Fruit fly (Drosophila melanogaster) whole organism, prepupa: ENCODE results near the gene Reph.
A peak's percentile ranks its signal among the peaks of the same experiment; 100 is the strongest.

ENCODE experiments used
- CG10631 ChIP-seq: fragments of 200-800 bp; sonication (Bioruptor generic); optimal IDR thresholded peaks from 2 replicates; lab custom pipeline; 2016; ENCODE audit warnings: missing biosample characterization, missing genetic modification characterization
- CG10669 ChIP-seq: fragments of 200-800 bp; sonication (Bioruptor generic); optimal IDR thresholded peaks from 3 replicates; lab custom pipeline; 2018; ENCODE audit warnings: missing biosample characterization, mild to moderate bottlenecking, missing genetic modification characterization, moderate library complexity
- CG11294 ChIP-seq: fragments of 200-800 bp; sonication (Bioruptor generic); IDR thresholded peaks from 2 replicates; pipeline ENCODE4 v1.3.6; 2022; ENCODE audit warnings: missing biosample characterization, missing genetic modification characterization
- CG11762 ChIP-seq: fragments of 200-800 bp; sonication (Bioruptor generic); optimal IDR thresholded peaks from 3 replicates; lab custom pipeline; 2016; ENCODE audit warnings: missing biosample characterization, missing genetic modification characterization; ENCODE audit not compliant: insufficient read depth
- CG15336 ChIP-seq: fragments of 200-800 bp; sonication (Bioruptor generic); IDR thresholded peaks from 2 replicates; pipeline ENCODE4 v1.3.6; 2022; ENCODE audit warnings: missing biosample characterization, missing genetic modification characterization
- CG1621 ChIP-seq: fragments of 200-800 bp; sonication (Bioruptor generic); optimal IDR thresholded peaks from 3 replicates; lab custom pipeline; 2018; ENCODE audit warnings: missing biosample characterization, mild to moderate bottlenecking, missing genetic modification characterization
- CG3032 ChIP-seq: fragments of 200-800 bp; optimal IDR thresholded peaks from 2 replicates; lab custom pipeline; 2019; ENCODE audit warnings: missing biosample characterization, mild to moderate bottlenecking, missing genetic modification characterization, moderate library complexity
- CG32006 ChIP-seq: fragments of 200-800 bp; sonication (Bioruptor generic); optimal IDR thresholded peaks from 3 replicates; lab custom pipeline; 2017; ENCODE audit warnings: missing biosample characterization, mild to moderate bottlenecking, missing genetic modification characterization
- CG34406 ChIP-seq: fragments of 200-800 bp; sonication (Bioruptor generic); optimal IDR thresholded peaks from 3 replicates; lab custom pipeline; 2016; ENCODE audit warnings: missing biosample characterization, missing genetic modification characterization
- CG3919 ChIP-seq: fragments of 200-800 bp; sonication (Bioruptor generic); optimal IDR thresholded peaks from 3 replicates; lab custom pipeline; 2016; ENCODE audit warnings: missing biosample characterization, missing genetic modification characterization
- CG4318 ChIP-seq: fragments of 200-800 bp; sonication (Bioruptor generic); optimal IDR thresholded peaks from 3 replicates; lab custom pipeline; 2017; ENCODE audit warnings: missing biosample characterization, mild to moderate bottlenecking, missing genetic modification characterization
- CG6276 ChIP-seq: fragments of 200-800 bp; sonication (Bioruptor generic); optimal IDR thresholded peaks from 2 replicates; lab custom pipeline; 2017; ENCODE audit warnings: missing biosample characterization, mild to moderate bottlenecking, missing genetic modification characterization
- CG6792 ChIP-seq: fragments of 200-800 bp; sonication (Bioruptor generic); optimal IDR thresholded peaks from 3 replicates; lab custom pipeline; 2016; ENCODE audit warnings: missing biosample characterization, missing genetic modification characterization
- CG6808 ChIP-seq: fragments of 200-800 bp; sonication (Bioruptor generic); optimal IDR thresholded peaks from 3 replicates; lab custom pipeline; 2017; ENCODE audit warnings: missing biosample characterization, missing genetic modification characterization, mild to moderate bottlenecking, moderate library complexity, missing genetic modification reagents
- CG6854 ChIP-seq: fragments of 200-800 bp; sonication (Bioruptor generic); optimal IDR thresholded peaks from 2 replicates; lab custom pipeline; 2017; ENCODE audit warnings: missing biosample characterization, mild to moderate bottlenecking, missing genetic modification characterization
- CG8319 ChIP-seq: fragments of 200-800 bp; sonication (Bioruptor generic); optimal IDR thresholded peaks from 3 replicates; lab custom pipeline; 2016; ENCODE audit warnings: missing biosample characterization, missing genetic modification characterization
- CG9139 ChIP-seq: fragments of 200-800 bp; sonication (Bioruptor generic); optimal IDR thresholded peaks from 3 replicates; lab custom pipeline; 2017; ENCODE audit warnings: missing biosample characterization, mild to moderate bottlenecking, missing genetic modification characterization
- Eip75B ChIP-seq: fragments of 200-800 bp; sonication (Bioruptor generic); optimal IDR thresholded peaks from 3 replicates; lab custom pipeline; 2016; ENCODE audit warnings: missing biosample characterization, missing genetic modification characterization
- Eip93F ChIP-seq: fragments of 200-800 bp; sonication (Bioruptor generic); optimal IDR thresholded peaks from 2 replicates; lab custom pipeline; 2016; ENCODE audit warnings: missing biosample characterization, mild to moderate bottlenecking, missing genetic modification characterization
- Gug ChIP-seq: fragments of 200-800 bp; sonication (Bioruptor generic); IDR thresholded peaks from 2 replicates; pipeline ENCODE4 v1.3.6; 2022; ENCODE audit warnings: missing biosample characterization, missing genetic modification characterization
- Hr39 ChIP-seq: fragments of 200-800 bp; sonication (Bioruptor generic); optimal IDR thresholded peaks from 2 replicates; lab custom pipeline; 2016; ENCODE audit warnings: missing biosample characterization, missing genetic modification characterization
- Hr4 ChIP-seq: fragments of 200-800 bp; sonication (Bioruptor generic); optimal IDR thresholded peaks from 3 replicates; lab custom pipeline; 2016; ENCODE audit warnings: missing biosample characterization, missing genetic modification characterization
- Met ChIP-seq: fragments of 200-800 bp; sonication (Bioruptor generic); optimal IDR thresholded peaks from 3 replicates; lab custom pipeline; 2016; ENCODE audit warnings: missing biosample characterization, missing genetic modification characterization
- Smox ChIP-seq: fragments of 200-800 bp; sonication (Bioruptor generic); optimal IDR thresholded peaks from 3 replicates; lab custom pipeline; 2016; ENCODE audit warnings: missing biosample characterization, missing genetic modification characterization
- Sox102F ChIP-seq: fragments of 200-800 bp; sonication (Bioruptor generic); optimal IDR thresholded peaks from 2 replicates; lab custom pipeline; 2016; ENCODE audit warnings: missing biosample characterization, mild to moderate bottlenecking, missing genetic modification characterization
- Sox14 ChIP-seq: fragments of 200-800 bp; sonication (Bioruptor generic); optimal IDR thresholded peaks from 3 replicates; lab custom pipeline; 2016; ENCODE audit warnings: missing biosample characterization, missing genetic modification characterization
- Sox15 ChIP-seq: fragments of 200-800 bp; sonication (Bioruptor generic); optimal IDR thresholded peaks from 3 replicates; lab custom pipeline; 2016; ENCODE audit warnings: missing biosample characterization, missing genetic modification characterization
- achi ChIP-seq: fragments of 200-800 bp; sonication (Bioruptor generic); optimal IDR thresholded peaks from 3 replicates; lab custom pipeline; 2016; ENCODE audit warnings: missing biosample characterization, missing genetic modification characterization
- acj6 ChIP-seq: fragments of 200-800 bp; sonication (Bioruptor generic); optimal IDR thresholded peaks from 3 replicates; lab custom pipeline; 2016; ENCODE audit warnings: missing biosample characterization, missing genetic modification characterization
- dsx ChIP-seq: fragments of 200-800 bp; optimal IDR thresholded peaks from 3 replicates; lab custom pipeline; 2019; ENCODE audit warnings: missing biosample characterization, mild to moderate bottlenecking, missing genetic modification characterization, moderate library complexity; ENCODE audit not compliant: poor library complexity, severe bottlenecking
- eg ChIP-seq: fragments of 200-800 bp; sonication (Bioruptor generic); IDR thresholded peaks from 3 replicates; pipeline ENCODE4 v1.3.6; 2022; ENCODE audit warnings: missing biosample characterization, missing genetic modification characterization
- esn ChIP-seq: fragments of 200-800 bp; sonication (Bioruptor generic); optimal IDR thresholded peaks from 2 replicates; lab custom pipeline; 2016; ENCODE audit warnings: missing biosample characterization, mild to moderate bottlenecking, missing genetic modification characterization, moderate library complexity
- fd59A ChIP-seq: fragments of 200-800 bp; sonication (Bioruptor generic); optimal IDR thresholded peaks from 2 replicates; lab custom pipeline; 2017; ENCODE audit warnings: missing biosample characterization, mild to moderate bottlenecking, missing genetic modification characterization, missing genetic modification reagents
- fd85E ChIP-seq: fragments of 200-800 bp; sonication (Bioruptor generic); optimal IDR thresholded peaks from 3 replicates; lab custom pipeline; 2016; ENCODE audit warnings: missing biosample characterization, missing genetic modification characterization
- fkh ChIP-seq: fragments of 200-800 bp; sonication (Bioruptor generic); optimal IDR thresholded peaks from 3 replicates; lab custom pipeline; 2017; ENCODE audit warnings: missing biosample characterization, mild to moderate bottlenecking, missing genetic modification characterization, moderate library complexity
- lz ChIP-seq: fragments of 200-800 bp; sonication (Bioruptor generic); optimal IDR thresholded peaks from 3 replicates; lab custom pipeline; 2016; ENCODE audit warnings: missing biosample characterization, missing genetic modification characterization
- net ChIP-seq: fragments of 200-800 bp; sonication (Bioruptor generic); optimal IDR thresholded peaks from 3 replicates; lab custom pipeline; 2016; ENCODE audit warnings: missing biosample characterization, missing genetic modification characterization
- pdm3 ChIP-seq: fragments of 200-800 bp; sonication (Bioruptor generic); optimal IDR thresholded peaks from 3 replicates; lab custom pipeline; 2016; ENCODE audit warnings: missing biosample characterization, missing genetic modification characterization
- salr ChIP-seq, 2 experiments: fragments of 200-800 bp; sonication (Bioruptor generic); optimal IDR thresholded peaks; 3 replicates each; lab custom pipeline; 2016 to 2018; ENCODE audit warnings: missing biosample characterization in 2 of 2, missing genetic modification characterization in 2 of 2, mild to moderate bottlenecking in 1 of 2
- ss ChIP-seq, 2 experiments: fragments of 200-800 bp; sonication (Bioruptor generic); optimal IDR thresholded peaks; 2 replicates in 1 of 2; 3 replicates in 1 of 2; lab custom pipeline; 2017 to 2018; ENCODE audit warnings: mild to moderate bottlenecking in 2 of 2, missing biosample characterization in 2 of 2, missing genetic modification characterization in 2 of 2, moderate library complexity in 1 of 2
- svp ChIP-seq: fragments of 200-800 bp; sonication (Bioruptor generic); peaks from one replicate; lab custom pipeline; 2016; ENCODE audit warnings: missing biosample characterization, missing genetic modification characterization
- topi ChIP-seq: fragments of 200-800 bp; sonication (Bioruptor generic); optimal IDR thresholded peaks from 3 replicates; lab custom pipeline; 2016; ENCODE audit warnings: missing biosample characterization, missing genetic modification characterization
- vri ChIP-seq: fragments of 200-800 bp; sonication (Bioruptor generic); optimal IDR thresholded peaks from 3 replicates; lab custom pipeline; 2016; ENCODE audit warnings: missing biosample characterization, mild to moderate bottlenecking, missing genetic modification characterization

Reph gene

dm6 chr2L:3804641-3805273 lies 1.4 kb downstream of the Reph start (continued):
- peak; percentile 94 for TF ChIP-seq svp (GFP tag; lab: Kevin White, UChicago)
- TF ChIP-seq Sox15, result peak; percentile 95
- peak; percentile 84 for TF ChIP-seq Smox (GFP tag; lab: Kevin White, UChicago)
- TF ChIP-seq Sox14 (GFP tag; lab: Kevin White, UChicago), result peak; percentile 99
- TF ChIP-seq CG11294 (GFP tag; lab: Robert Waterston, UW), result peak; percentile 99
- peak; percentile 99 for TF ChIP-seq CG11762 (GFP tag; lab: Kevin White, UChicago)
- peak; percentile 99 for TF ChIP-seq achi (GFP tag; lab: Kevin White, UChicago)
- TF ChIP-seq lz (GFP tag; lab: Kevin White, UChicago), result peak; percentile 92
- TF ChIP-seq Gug (GFP tag; lab: Robert Waterston, UW), result peak; percentile 99
- peak; percentile 99 for TF ChIP-seq CG4318 (GFP tag; lab: Kevin White, UChicago)
- TF ChIP-seq salr (GFP tag; optimal IDR thresholded peaks at IDR 0.05; lab: Kevin White, UChicago), result peak; percentile 96 to 99
- TF ChIP-seq dsx (GFP tag; lab: Kevin White, UChicago), result peak; percentile 99
- peak; percentile 91 for TF ChIP-seq fd85E (GFP tag; lab: Kevin White, UChicago)
- TF ChIP-seq fkh, result peak; percentile 81
- TF ChIP-seq vri (GFP tag; lab: Kevin White, UChicago), result peak; percentile 61
- peak; percentile 100 for TF ChIP-seq Hr4 (GFP tag; lab: Kevin White, UChicago)
- peak; percentile 99 for TF ChIP-seq net (GFP tag; lab: Kevin White, UChicago)
- TF ChIP-seq CG34406 (GFP tag; lab: Kevin White, UChicago), result peak; percentile 96
- TF ChIP-seq CG10631 (GFP tag; lab: Kevin White, UChicago), result peak; percentile 99
- TF ChIP-seq Sox102F, result peak; percentile 91
- TF ChIP-seq Hr39 (GFP tag; lab: Kevin White, UChicago), result peak; percentile 91
- peak; percentile 100 for TF ChIP-seq CG6276 (GFP tag; lab: Kevin White, UChicago)
- TF ChIP-seq, all 60 proteins: peak for 60

- TF ChIP-seq fkh (no peak), dsx (GFP tag; lab: Kevin White, UChicago) (peak; percentile 55), Gug (GFP tag; lab: Robert Waterston, UW) (peak; percentile 19; the same call in 1 of the 2 replicates), CG1621 (tag; lab: Kevin White, UChicago) (no peak), Hr39 (GFP tag; lab: Kevin White, UChicago) (no peak), CG6792 (no peak), Eip93F (GFP tag; lab: Kevin White, UChicago) (no peak), CG9139 (no peak), CG6854 (GFP tag; lab: Kevin White, UChicago) (no peak), Eip75B (no peak), ss (GFP tag; optimal IDR thresholded peaks at IDR 0.05; lab: Kevin White, UChicago) (peak; percentile 21 to 25), CG3032 (tag; lab: Kevin White, UChicago) (peak; percentile 45), CG4318 (GFP tag; lab: Kevin White, UChicago) (peak; percentile 68), Smox (GFP tag; lab: Kevin White, UChicago) (no peak), eg (GFP tag; lab: Robert Waterston, UW) (peak; percentile 77), CG32006 (GFP tag; lab: Kevin White, UChicago) (peak; percentile 86), CG11294 (GFP tag; lab: Robert Waterston, UW) (no peak), Met (peak; percentile 4), fd85E (GFP tag; lab: Kevin White, UChicago) (no peak), esn (no peak), CG8319 (GFP tag; lab: Kevin White, UChicago) (no peak), CG10669 (GFP tag; lab: Kevin White, UChicago) (no peak), vri (GFP tag; lab: Kevin White, UChicago) (no peak), topi (peak; percentile 28), pdm3 (no peak), CG10631 (GFP tag; lab: Kevin White, UChicago) (peak; percentile 41), salr (GFP tag; optimal IDR thresholded peaks at IDR 0.05; lab: Kevin White, UChicago) (peak in 1 of 2 experiments; percentile 92), CG3919 (peak; percentile 32), CG6276 (GFP tag; lab: Kevin White, UChicago) (peak; percentile 72), svp (GFP tag; lab: Kevin White, UChicago) (no peak), CG15336 (GFP tag; lab: Robert Waterston, UW) (peak; percentile 16; the same call in 1 of the 2 replicates), fd59A (peak; percentile 2), acj6 (GFP tag; lab: Kevin White, UChicago) (peak; percentile 40), Hr4 (GFP tag; lab: Kevin White, UChicago) (no peak), CG6808 (peak; percentile 52)
Observed at dm6 chr2L:3805274-3806196, 2.2 kb downstream of the Reph start.
